Worm (Caenorhabditis elegans): ENCODE measurements around the gene mec-17.
A peak's percentile ranks its signal among the peaks of the same experiment; 100 is the strongest.

The mec-17 gene

DNA sequence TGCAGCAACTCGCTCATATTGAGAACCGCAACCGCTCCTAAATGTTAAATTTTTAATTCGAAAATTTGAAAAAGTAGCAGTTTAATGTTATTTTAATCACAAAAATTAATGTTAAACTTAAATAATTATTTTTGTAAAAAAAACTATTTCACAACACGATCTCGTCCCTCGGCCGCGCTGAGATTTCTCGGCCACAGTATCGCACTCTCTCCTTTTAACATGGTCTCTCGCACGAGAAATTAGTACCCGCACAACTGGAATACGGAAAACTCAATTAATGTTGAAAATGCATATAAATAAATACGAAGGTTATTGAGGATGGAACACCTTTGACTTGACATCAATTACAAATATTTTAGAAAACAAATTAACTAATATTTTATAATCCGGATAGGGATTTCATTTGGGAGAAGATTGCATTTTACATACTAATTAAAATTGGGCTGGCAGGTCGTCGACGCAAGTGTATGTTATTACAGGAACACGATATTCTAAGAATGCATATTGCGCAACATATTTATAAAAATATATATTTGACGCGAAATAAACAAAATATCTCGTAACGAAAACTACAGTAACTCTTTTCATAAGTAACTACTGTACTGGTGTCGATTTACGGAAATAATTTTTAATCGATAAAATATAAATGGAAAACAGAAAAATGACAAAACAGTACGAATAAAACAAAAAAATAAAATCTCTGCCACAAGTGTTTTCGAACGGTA, 33.0 kb upstream of the mec-17 start, which contains the start of gene dnc-4 (continued):
- TF ChIP-seq syd-9 (tag; optimal IDR thresholded peaks at IDR 0.05) = no peak
- TF ChIP-seq ama-1 (optimal IDR thresholded peaks at IDR 0.05) = no peak
- no peak for TF ChIP-seq che-1 (tag; optimal IDR thresholded peaks at IDR 0.05)
- no peak for TF ChIP-seq pha-4 (tag; optimal IDR thresholded peaks at IDR 0.05)
- no peak for TF ChIP-seq nhr-11 (tag; optimal IDR thresholded peaks at IDR 0.05)
- TF ChIP-seq eyg-1 (tag; optimal IDR thresholded peaks at IDR 0.05) = no peak
- TF ChIP-seq ceh-9 (tag; optimal IDR thresholded peaks at IDR 0.05) = no peak
- TF ChIP-seq hlh-6 (tag; optimal IDR thresholded peaks at IDR 0.05) = no peak
- no peak for TF ChIP-seq ref-2 (tag; optimal IDR thresholded peaks at IDR 0.05)
- no peak for TF ChIP-seq zip-5 (tag; optimal IDR thresholded peaks at IDR 0.05)
- TF ChIP-seq K09A11.1 (tag; optimal IDR thresholded peaks at IDR 0.05; ENCODE audit: insufficient read depth) = no peak
- TF ChIP-seq sox-2 (GFP tag; IDR thresholded peaks at IDR 0.05) = no peak
- peak; percentile 24 for TF ChIP-seq hlh-8 (tag; optimal IDR thresholded peaks at IDR 0.05)
- TF ChIP-seq ceh-31 (tag; optimal IDR thresholded peaks at IDR 0.05) = peak; percentile 63
- no peak for TF ChIP-seq ceh-48 (tag; optimal IDR thresholded peaks at IDR 0.05)
- no peak for TF ChIP-seq K02D7.2 (tag; optimal IDR thresholded peaks at IDR 0.05)
- TF ChIP-seq ceh-18 (tag; optimal IDR thresholded peaks at IDR 0.05) = no peak
- TF ChIP-seq unc-42 (tag; optimal IDR thresholded peaks at IDR 0.05) = peak; percentile 32
- TF ChIP-seq nfya-1 (tag; optimal IDR thresholded peaks at IDR 0.05) = no peak
- TF ChIP-seq pax-1 (tag; optimal IDR thresholded peaks at IDR 0.05) = no peak
- TF ChIP-seq pat-9 (tag; optimal IDR thresholded peaks at IDR 0.05) = no peak
- no peak for TF ChIP-seq odd-2 (tag; optimal IDR thresholded peaks at IDR 0.05)
- peak; percentile 47 for TF ChIP-seq ceh-2 (tag; optimal IDR thresholded peaks at IDR 0.05)
- TF ChIP-seq F13H6.1 (tag; optimal IDR thresholded peaks at IDR 0.05) = no peak
- TF ChIP-seq gmeb-2 (tag; optimal IDR thresholded peaks at IDR 0.05) = no peak
- TF ChIP-seq npax-4 (tag; optimal IDR thresholded peaks at IDR 0.05) = no peak
- no peak for TF ChIP-seq ztf-16 (tag; optimal IDR thresholded peaks at IDR 0.05)
- no peak for TF ChIP-seq ceh-22 (tag; optimal IDR thresholded peaks at IDR 0.05)
- TF ChIP-seq ets-4 (tag; optimal IDR thresholded peaks at IDR 0.05) = peak; percentile 49
- no peak for TF ChIP-seq dmd-4 (tag; optimal IDR thresholded peaks at IDR 0.05; ENCODE audit: borderline replicate concordance)
- TF ChIP-seq tbx-2 (tag; optimal IDR thresholded peaks at IDR 0.05) = no peak
- TF ChIP-seq ahr-1 (tag; optimal IDR thresholded peaks at IDR 0.05) = no peak
- TF ChIP-seq ttx-3 (tag; optimal IDR thresholded peaks at IDR 0.05) = no peak

- no peak for TF ChIP-seq ceh-22 (tag; optimal IDR thresholded peaks at IDR 0.05)
- no peak for TF ChIP-seq hlh-15 (tag; optimal IDR thresholded peaks at IDR 0.05)
- no peak for TF ChIP-seq Y22D7AL.16 (tag; optimal IDR thresholded peaks at IDR 0.05)
- TF ChIP-seq unc-42 (tag; optimal IDR thresholded peaks at IDR 0.05) = no peak
- TF ChIP-seq pat-9 (tag; optimal IDR thresholded peaks at IDR 0.05) = no peak
- TF ChIP-seq dve-1 (tag; optimal IDR thresholded peaks at IDR 0.05) = no peak
- TF ChIP-seq F13H6.1 (tag; optimal IDR thresholded peaks at IDR 0.05) = no peak
- no peak for TF ChIP-seq ttx-3 (tag; optimal IDR thresholded peaks at IDR 0.05)
- no peak for TF ChIP-seq ceh-48 (tag; optimal IDR thresholded peaks at IDR 0.05)
- no peak for TF ChIP-seq sox-4 (tag; optimal IDR thresholded peaks at IDR 0.05)
- TF ChIP-seq sdc-2 (tag; optimal IDR thresholded peaks at IDR 0.05) = no peak
- no peak for TF ChIP-seq dmd-4 (tag; optimal IDR thresholded peaks at IDR 0.05; ENCODE audit: borderline replicate concordance)
- no peak for TF ChIP-seq pqm-1 (tag; optimal IDR thresholded peaks at IDR 0.05)
These were observed 29.7 kb upstream of the mec-17 start, which contains the start of gene elpc-4 for ce11 chrIV:8016694-8017093. TSS of gene elpc-4 (plus strand) at chrIV:8016994.

DNA sequence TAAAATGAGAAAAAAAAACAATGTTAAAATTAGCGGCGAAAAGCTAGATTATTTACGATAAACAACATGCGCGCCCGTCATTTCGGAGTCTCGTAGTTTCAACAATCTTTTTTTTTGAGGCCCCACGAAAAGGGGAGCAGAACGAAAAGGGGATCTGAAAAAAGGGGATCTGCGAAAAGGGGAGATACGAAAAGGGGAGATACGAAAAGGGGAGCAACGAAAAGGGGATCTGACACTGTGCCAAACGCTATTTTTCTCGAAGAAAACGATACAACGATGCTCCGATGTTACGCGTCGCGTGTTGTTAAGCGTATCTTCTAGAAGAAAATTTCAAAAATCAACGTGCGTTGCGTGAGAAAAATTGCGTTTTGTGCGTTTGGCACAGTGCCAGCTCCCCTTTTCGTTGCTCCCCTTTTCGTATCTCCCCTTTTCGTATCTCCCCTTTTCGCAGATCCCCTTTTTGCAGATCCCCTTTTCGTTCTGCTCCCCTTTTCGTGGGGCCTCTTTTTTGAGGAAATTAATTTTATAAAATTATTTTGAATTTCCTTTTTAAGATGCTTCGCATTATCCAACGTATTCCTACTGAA, 28.8 kb upstream of the mec-17 start, which contains the start of gene C26B2.7:
TSS of gene C26B2.7 (plus strand) at position 549 of the 587 bp plus-strand sequence.
- TF ChIP-seq pqm-1 (tag; optimal IDR thresholded peaks at IDR 0.05) = peak; percentile 66
- peak; percentile 6 for TF ChIP-seq pha-2 (tag; optimal IDR thresholded peaks at IDR 0.05)
- TF ChIP-seq ceh-34 (tag; optimal IDR thresholded peaks at IDR 0.05) = peak; percentile 74
- peak; percentile 80 for TF ChIP-seq tbx-7 (tag; optimal IDR thresholded peaks at IDR 0.05)
- peak; percentile 96 for TF ChIP-seq ceh-14 (tag; optimal IDR thresholded peaks at IDR 0.05)
- peak; percentile 31 for TF ChIP-seq sdc-2 (tag; optimal IDR thresholded peaks at IDR 0.05)
- peak; percentile 59; the same call in 1 of the 2 replicates for TF ChIP-seq ceh-45 (GFP tag; IDR thresholded peaks at IDR 0.05)
- peak; percentile 70 for TF ChIP-seq ceh-19 (GFP tag; optimal IDR thresholded peaks at IDR 0.05)
- 0 out of 2 replicates have a peak, but pooled peaks have one; percentile 11 for TF ChIP-seq sox-2 (GFP tag; IDR thresholded peaks at IDR 0.05)
- peak; percentile 4 for TF ChIP-seq madf-2 (tag; optimal IDR thresholded peaks at IDR 0.05)
- TF ChIP-seq dmd-4 (tag; optimal IDR thresholded peaks at IDR 0.05; ENCODE audit: borderline replicate concordance) = peak; percentile 76
- peak; percentile 64 for TF ChIP-seq hlh-6 (tag; optimal IDR thresholded peaks at IDR 0.05)
- TF ChIP-seq hlh-8 (tag; optimal IDR thresholded peaks at IDR 0.05) = peak; percentile 88
- TF ChIP-seq ztf-16 (tag; optimal IDR thresholded peaks at IDR 0.05) = peak; percentile 20
- TF ChIP-seq unc-86 (tag; optimal IDR thresholded peaks at IDR 0.05) = peak; percentile 30
- TF ChIP-seq ets-4 (tag; optimal IDR thresholded peaks at IDR 0.05) = peak; percentile 87
- TF ChIP-seq F13H6.1 (tag; optimal IDR thresholded peaks at IDR 0.05) = peak; percentile 90
- TF ChIP-seq ref-2 (tag; optimal IDR thresholded peaks at IDR 0.05) = peak; percentile 92
- peak; percentile 95 for TF ChIP-seq tbx-2 (tag; optimal IDR thresholded peaks at IDR 0.05)
- TF ChIP-seq zip-5 (tag; optimal IDR thresholded peaks at IDR 0.05) = peak; percentile 76
